Worm (Caenorhabditis elegans) whole organism, late embryonic: ENCODE results near the gene T01D1.4.

Experiments
- ahr-1 ChIP-seq: sonication (generic microtip); optimal IDR thresholded peaks from 2 replicates; lab custom pipeline; 2016; ENCODE audit warnings: missing genetic modification characterization, missing compliant biosample characterization
- ama-1 ChIP-seq: fragments of 150-350 bp; optimal IDR thresholded peaks from 2 replicates; lab custom pipeline; 2014
- fkh-6 ChIP-seq: sonication (generic microtip); optimal IDR thresholded peaks from 2 replicates; lab custom pipeline; 2016; ENCODE audit warnings: missing genetic modification characterization, missing compliant biosample characterization
- hlh-13 ChIP-seq: fragments of 200-800 bp; sonication (Bioruptor generic); optimal IDR thresholded peaks from 2 replicates; lab custom pipeline; 2018; ENCODE audit warnings: mild to moderate bottlenecking, missing genetic modification characterization, missing compliant biosample characterization
- nfya-1 ChIP-seq: sonication (generic microtip); optimal IDR thresholded peaks from 2 replicates; lab custom pipeline; 2017; ENCODE audit warnings: missing genetic modification characterization, mild to moderate bottlenecking, missing compliant biosample characterization, antibody characterized with exemption, moderate library complexity
- pag-3 ChIP-seq: sonication (generic microtip); optimal IDR thresholded peaks from 2 replicates; lab custom pipeline; 2016; ENCODE audit warnings: missing compliant biosample characterization, missing genetic modification characterization, borderline replicate concordance
- pha-4 ChIP-seq: fragments of 150-350 bp; optimal IDR thresholded peaks from 2 replicates; lab custom pipeline; 2018; ENCODE audit warnings: missing biosample characterization, missing genetic modification reagents, missing genetic modification characterization
- pqm-1 ChIP-seq: sonication (generic microtip); optimal IDR thresholded peaks from 2 replicates; lab custom pipeline; 2016; ENCODE audit warnings: missing genetic modification characterization, missing compliant biosample characterization
- unc-86 ChIP-seq: sonication (generic microtip); optimal IDR thresholded peaks from 2 replicates; lab custom pipeline; 2016; ENCODE audit warnings: missing genetic modification characterization, missing compliant biosample characterization

DNA sequence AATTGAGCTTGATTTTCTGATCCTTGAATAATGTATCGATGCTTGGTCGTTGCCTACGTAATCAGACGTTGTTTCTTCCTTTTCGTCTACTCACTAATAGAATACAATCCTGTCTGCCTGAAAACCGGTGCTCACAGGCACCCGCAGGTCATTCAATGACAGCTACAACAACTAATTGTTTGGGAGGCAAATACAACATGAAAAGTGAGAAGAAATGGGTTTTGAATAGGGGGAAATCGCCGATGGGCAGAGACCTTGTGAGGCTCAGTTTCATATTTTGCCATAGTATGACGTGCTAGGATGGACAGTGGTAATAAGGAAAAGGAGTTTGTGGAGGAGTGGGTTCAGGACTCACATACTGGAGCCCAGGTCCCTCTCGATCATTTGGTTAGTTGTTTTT, 17.8 kb upstream of the T01D1.4 start, which contains the start of gene chs-2:
- TF ChIP-seq unc-86 (tag; lab: Kevin White, UChicago), result no peak
- no peak for TF ChIP-seq fkh-6 (tag; lab: Kevin White, UChicago)
- TF ChIP-seq ahr-1 (tag; lab: Kevin White, UChicago), result no peak
- no peak for TF ChIP-seq pqm-1
- TF ChIP-seq pha-4 (tag; lab: Kevin White, UChicago), result no peak
- no peak for TF ChIP-seq nfya-1
- no peak for TF ChIP-seq hlh-13
- TF ChIP-seq pag-3, result no peak
- no peak for TF ChIP-seq ama-1
